Worm (Caenorhabditis elegans) whole organism, dauer: Measurements from ENCODE around the gene ZK1290.5.

Source experiments
- unc-62 ChIP-seq: sonication (generic microtip); optimal IDR thresholded peaks from 2 replicates; lab custom pipeline; 2017; ENCODE audit warnings: missing biosample characterization, missing genetic modification reagents, missing genetic modification characterization

The ZK1290.5 gene

DNA sequence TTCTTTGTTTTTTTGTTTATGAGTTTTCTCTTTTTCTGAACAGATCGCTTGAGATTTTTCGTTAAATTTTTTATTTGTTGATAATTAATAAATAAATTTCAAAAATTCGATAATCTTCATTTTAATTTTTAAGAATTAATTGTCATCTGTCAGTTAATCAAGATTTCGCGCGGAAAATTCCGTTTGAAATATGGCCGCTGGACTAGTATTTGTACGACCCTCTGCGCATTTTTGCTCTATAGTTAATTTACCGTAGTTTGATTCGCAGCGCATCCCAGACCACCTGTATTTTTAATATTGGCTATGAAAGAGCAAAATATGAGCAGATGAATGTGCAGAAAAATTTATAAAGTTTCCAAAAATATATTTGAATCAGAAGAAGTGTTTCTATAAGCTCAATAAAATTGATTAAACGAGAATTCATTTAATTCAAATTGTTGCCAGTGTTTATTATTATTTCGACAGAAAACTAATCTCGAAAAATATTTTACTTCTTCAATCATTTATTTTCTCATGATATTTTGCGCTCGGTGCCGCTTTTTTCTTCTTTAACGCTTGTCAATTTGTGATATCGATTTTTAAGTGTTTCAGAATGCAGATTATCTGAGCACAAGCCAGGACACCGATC is 8.3 kb downstream of the ZK1290.5 start, which contains the start of gene nfi-1:
TSS of gene nfi-1 (plus strand) at position 578 of the 628 bp plus-strand sequence.
- TF ChIP-seq unc-62 (GFP tag; lab: Kevin White, UChicago) = no peak

DNA sequence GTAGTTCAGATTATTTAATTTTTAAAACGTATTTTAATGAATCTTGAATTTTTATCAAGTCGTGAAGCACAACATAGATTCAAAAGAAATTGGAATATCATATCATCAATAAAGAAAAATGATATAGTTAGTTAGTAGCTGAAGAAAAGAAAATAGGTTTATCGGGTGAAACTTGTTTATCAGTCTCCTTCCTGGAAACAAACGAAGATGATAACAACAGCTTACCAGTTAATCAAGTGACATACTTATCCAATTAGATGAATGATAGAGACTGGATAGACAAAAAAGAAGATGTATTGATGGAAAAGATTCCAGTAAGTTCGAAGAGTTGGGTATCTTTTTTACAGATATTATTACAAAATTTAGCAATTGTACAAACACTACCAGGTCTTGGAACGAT is 13.5 kb downstream of the ZK1290.5 start:
- no peak for TF ChIP-seq unc-62 (GFP tag; lab: Kevin White, UChicago)

DNA sequence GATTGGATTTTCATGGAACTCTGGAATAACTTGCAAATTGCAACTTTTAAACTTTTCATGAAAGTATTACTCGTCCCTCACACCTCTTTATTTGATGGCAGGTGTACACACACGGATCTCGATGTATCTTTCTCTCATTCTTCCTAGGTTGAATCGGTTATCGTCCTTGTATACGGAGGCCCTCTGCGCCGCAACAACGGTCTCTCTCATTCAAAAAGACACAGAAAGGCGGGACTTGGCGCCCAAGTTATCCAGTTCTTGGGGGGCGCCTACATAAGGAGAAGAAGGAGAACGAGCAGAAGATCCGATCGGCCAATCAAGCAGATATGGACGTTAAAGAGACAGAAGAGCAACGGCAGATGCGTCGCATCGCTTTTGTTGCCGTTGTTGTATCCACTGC is 14.4 kb downstream of the ZK1290.5 start, which contains the start of gene rol-8:
TSS of gene rol-8 (plus strand) at position 301 of the 400 bp plus-strand sequence.
- TF ChIP-seq unc-62 (GFP tag; lab: Kevin White, UChicago) = no peak

DNA sequence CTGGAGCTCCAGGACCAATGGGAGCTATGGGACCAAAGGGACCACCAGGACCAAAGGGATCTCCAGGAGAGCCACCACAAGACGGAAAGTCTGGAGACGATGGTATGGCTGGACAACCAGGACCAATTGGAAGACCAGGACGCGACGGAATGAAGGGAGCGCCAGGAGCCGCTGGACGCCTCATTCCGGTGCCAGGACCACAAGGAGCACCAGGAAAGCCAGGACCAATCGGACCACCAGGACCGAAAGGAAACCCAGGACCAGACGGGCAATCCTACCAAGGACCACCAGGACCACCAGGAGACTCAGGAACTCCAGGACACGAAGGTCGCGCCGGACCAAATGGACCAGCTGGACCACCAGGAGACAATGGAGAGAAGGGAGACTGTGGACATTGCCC is 15.3 kb downstream of the ZK1290.5 start:
- no peak for TF ChIP-seq unc-62 (GFP tag; lab: Kevin White, UChicago)

DNA sequence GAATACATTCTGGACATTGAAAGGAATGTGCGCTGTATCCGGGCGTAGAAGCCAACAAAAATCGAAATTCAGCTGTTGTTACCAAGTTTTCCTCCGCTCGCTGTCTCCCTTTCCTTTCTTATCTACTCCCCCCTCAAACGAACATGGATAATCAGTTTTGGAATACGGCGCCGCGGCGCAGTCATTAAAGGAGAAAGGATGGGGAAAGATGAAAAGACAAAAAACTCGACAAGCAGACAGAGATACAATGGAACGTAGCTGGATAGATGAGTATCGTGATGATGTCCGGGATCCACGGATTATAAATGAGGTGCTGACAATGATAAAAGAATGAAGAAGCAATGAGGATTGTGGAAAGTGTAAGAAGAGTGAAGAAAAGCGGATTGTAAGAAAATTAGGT is 15.9 kb downstream of the ZK1290.5 start:
- TF ChIP-seq unc-62 (GFP tag; lab: Kevin White, UChicago) = no peak

DNA sequence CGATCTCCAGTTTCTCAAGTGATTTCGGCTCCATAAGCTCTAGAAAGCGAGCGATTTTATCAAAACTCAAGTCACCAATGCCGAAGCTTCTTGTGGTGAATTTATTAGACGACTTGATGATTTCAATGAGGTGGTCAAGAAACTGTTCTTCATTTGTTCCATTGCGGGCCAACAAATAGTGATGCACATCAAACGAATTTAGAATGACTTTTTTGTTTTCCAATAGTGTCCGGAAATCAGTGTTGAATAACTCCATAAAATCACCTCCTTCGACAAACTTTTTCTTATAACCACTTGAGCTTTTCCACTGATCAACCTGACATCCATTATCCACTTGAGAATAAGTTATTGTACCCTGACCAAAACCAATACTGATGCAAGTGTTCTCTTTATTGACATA is 17.8 kb downstream of the ZK1290.5 start:
- TF ChIP-seq unc-62 (GFP tag; lab: Kevin White, UChicago) = no peak

DNA sequence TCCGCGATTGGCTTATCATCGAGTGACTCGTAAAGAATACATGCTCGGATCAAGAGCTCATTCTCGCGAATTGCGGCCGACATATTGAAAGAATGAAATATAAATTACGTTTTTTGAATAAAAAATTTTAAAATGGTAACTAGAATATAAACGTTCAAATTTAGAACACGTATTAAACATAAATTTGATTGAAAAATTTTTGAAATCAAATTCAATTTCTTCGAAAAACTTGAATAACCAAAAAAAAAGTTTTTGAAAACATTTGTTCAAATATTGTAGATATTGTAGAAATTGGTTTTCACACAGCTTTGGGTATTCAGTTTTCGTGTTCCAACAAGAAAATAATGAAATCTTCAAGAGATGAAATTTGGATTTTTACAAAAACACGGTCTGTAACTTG is 18.6 kb downstream of the ZK1290.5 start, which contains the start of gene fbxa-224:
TSS of gene fbxa-224 (minus strand) at position 101 of the 400 bp plus-strand sequence.
- TF ChIP-seq unc-62 (GFP tag; lab: Kevin White, UChicago) = no peak

DNA sequence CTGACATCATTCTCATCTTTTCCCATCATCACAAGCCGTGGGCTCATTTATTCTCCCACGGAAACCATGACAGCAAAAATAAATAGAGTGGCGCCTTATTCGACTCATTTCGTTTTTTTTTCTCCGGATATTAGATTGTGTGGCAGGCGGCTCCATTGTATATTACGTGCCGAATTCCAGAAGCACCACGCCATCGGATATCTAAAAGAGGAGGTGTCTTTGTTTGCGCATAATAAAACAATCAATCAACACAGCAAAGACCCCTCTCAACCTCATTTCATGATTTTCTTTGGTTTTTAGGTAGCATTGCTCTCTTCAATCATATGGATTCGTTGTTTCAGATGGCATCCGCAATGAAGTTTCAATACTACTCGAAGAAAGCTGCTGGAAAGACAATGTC is 19.6 kb downstream of the ZK1290.5 start, which contains the start of gene tph-1:
TSS of gene tph-1 (plus strand) at position 301 of the 400 bp plus-strand sequence.
- no peak for TF ChIP-seq unc-62 (GFP tag; lab: Kevin White, UChicago)

DNA sequence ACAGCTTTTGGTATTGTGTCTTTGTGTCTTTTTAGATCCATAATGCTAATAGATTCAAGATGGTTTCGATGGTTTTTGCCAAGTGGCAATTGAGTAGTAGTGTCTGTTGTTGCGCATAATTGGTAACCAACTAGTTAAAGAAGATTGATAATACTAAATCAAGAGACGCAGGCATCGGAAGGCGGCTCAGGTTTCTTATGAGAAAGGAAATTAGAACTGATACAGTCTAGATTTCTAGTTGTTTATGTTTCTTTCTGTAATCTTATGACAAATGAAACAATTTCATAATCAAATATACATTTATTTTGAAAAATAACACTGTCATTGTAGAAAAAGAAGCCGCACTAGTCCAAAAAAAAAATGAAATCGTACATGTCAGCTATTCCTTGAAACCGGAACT is 24.4 kb downstream of the ZK1290.5 start, which contains the start of gene ZK1290.10:
TSS of gene ZK1290.10 (minus strand) at position 101 of the 400 bp plus-strand sequence.
- TF ChIP-seq unc-62 (GFP tag; lab: Kevin White, UChicago) = no peak

DNA sequence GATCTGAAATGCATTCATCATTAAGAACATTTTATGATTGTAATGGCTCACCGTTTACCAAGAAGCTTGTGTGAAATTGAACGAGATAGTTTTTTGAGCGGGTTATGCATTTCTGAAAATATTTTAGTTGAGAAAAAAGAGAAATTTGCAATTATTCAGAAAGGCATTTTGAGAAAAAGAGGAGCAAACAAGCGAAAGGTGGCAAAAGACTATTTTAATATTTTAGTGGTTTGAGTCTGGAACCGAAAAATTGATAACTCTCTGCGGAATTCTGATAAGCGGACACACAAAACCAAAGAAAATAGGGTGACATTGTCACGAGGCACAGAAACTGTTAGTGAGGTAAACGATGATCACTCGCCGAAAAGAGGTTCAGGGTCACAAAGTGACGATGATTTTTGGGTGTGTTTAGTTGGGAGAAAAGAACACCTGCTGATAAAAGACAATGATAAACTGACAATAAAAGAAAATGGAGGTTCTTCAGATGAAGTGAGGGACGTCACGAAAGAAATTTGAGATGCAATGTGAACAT is 25.3 kb downstream of the ZK1290.5 start:
- TF ChIP-seq unc-62 (GFP tag; lab: Kevin White, UChicago) = no peak

DNA sequence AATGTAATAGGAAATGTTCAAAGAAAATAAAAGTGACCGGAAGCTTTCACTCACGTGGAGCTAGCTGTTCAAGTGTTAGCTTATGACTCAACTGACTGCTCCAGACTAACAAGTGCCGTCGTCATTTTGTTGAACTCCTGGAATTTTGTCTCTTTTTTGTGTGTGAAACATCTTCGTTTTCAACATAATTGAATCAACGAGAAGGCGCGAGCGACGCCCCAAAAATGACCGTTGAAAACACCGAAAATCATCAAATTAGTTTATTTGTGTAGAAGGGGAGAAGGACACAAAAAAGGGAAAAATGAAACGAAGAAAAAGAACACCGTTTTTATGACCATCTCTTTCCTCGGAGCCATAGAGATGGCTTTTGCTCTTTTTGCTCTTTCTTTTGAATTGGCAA is 26.0 kb downstream of the ZK1290.5 start, which contains the start of gene ZK1290.14:
TSS of gene ZK1290.14 (minus strand) at position 139 of the 400 bp plus-strand sequence.
- no peak for TF ChIP-seq unc-62 (GFP tag; lab: Kevin White, UChicago)

DNA sequence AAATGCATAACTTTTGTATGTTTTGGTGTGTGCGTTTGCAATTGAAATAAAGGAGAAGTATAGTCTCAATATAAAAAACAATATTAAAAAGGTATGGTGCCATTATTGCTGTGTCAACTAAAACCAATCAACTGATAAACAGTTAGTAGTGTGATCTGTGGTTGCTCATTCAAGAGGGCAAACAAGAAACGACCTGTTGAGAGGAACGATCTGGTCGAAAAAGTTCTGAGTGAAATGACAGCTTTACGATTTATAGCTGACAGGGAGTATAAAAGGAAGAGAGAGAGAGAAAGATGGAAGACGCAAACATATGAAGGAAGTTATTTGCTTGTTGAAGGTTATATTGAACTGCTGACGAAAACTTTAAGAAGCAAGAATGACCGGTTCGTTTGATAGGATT is 28.5 kb downstream of the ZK1290.5 start:
- no peak for TF ChIP-seq unc-62 (GFP tag; lab: Kevin White, UChicago)

DNA sequence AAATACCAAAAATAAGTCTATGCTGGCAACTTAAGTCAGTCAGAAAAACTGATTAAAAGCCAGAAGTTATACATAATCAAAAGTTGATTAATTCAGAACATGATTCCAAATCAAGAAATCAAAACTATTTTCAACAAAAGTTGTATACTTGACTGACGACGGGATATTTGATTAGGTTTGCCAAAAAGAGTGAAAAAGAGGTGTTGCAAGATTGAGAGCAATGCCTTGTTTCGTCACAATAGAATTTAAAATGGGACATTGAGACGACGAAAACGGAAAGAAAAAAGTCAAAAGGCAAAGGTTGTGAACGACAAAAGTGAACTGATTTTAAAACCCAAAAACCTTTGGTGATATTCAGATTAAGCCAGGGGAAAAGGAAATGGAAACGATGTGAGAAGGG is 29.4 kb downstream of the ZK1290.5 start:
- no peak for TF ChIP-seq unc-62 (GFP tag; lab: Kevin White, UChicago)

DNA sequence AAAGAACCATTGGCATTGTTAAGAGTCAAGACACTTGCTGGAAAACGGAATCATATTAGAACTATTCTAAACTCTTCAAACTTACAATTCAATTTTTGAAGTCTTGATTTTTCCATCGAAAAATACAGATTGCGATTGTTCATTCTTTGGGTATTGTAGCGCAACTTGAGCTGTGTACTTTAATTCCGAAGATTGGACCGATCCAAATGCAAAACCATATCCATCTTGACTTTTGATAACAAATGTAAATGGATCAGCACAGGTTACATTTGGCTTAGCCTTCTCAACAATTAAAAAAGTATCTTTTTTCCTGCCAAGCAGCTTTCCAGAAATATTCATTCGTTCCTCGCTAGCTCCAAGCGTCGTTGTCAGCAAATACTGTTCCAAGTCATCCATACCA is 31.4 kb downstream of the ZK1290.5 start:
- TF ChIP-seq unc-62 (GFP tag; lab: Kevin White, UChicago) = no peak

DNA sequence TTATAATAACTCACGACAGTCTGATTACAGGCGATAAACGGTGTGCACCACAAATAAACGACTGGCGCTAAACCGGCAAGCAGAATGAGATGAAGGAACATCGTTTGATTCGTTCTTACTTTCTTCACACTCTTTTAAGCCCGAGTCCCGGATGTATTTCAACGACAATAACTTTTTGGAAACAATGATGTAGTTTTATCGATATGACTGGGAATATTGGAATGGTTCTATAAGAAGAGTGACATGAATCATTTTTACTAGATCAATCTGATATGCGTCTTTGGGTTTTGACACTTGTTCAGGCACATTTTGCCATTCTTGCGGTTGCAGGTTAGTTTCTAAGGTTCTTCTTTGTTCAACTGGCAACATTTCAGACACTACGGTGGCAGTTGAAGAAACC is 32.1 kb downstream of the ZK1290.5 start, which contains the start of the genes ZK1290.11 and ZK1290.1:
TSS of gene ZK1290.11 (minus strand) at position 101 of the 400 bp plus-strand sequence.
TSS of gene ZK1290.1 (plus strand) at position 271 of the 400 bp plus-strand sequence.
- TF ChIP-seq unc-62 (GFP tag; lab: Kevin White, UChicago) = no peak

DNA sequence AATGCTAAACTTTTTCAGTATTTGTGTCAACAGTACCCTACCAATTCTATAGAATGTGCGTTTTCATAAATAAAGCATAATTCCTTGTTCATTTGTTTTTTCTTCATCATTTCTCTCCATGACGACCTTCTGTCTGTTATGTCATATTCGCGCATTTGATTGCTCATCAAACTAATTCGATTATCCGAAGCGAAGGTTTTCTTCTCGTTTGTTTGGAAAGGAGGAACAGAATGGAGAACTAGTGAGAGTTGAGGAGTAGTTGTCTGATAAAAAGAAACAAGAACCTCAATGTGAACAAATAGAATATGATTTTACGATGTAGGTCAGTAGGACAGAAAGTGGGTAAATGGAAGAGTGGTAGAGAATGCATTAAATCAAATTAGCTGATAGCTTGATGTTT is 33.2 kb downstream of the ZK1290.5 start:
- no peak for TF ChIP-seq unc-62 (GFP tag; lab: Kevin White, UChicago)

DNA sequence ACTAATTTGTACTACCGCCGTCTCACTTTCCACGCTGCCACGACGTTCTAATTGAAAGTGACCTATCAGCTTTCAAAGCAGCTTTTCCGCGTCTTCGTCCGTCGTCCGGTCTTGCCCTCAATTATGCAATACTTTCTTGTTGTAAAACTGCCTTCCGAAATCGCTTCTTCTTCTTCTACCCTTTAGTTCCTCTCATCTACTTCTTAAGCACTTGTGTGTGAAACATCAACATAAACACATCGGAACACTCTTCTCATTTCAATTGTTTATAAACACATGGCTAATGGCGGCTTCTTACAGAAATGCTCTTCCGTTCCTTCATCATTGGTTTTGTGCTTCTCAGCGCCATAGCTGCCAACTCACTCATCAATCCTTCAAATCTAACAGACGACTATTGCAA is 40.9 kb downstream of the ZK1290.5 start, which contains the start of gene F35D2.3:
TSS of gene F35D2.3 (plus strand) at position 301 of the 400 bp plus-strand sequence.
- no peak for TF ChIP-seq unc-62 (GFP tag; lab: Kevin White, UChicago)
